Worm (Caenorhabditis elegans): Measurements from ENCODE around the gene T05B9.2.

ce11 chrII:11224045-11224481 lies 31.6 kb upstream of the T05B9.2 start:
- TF ChIP-seq nhr-11 (tag; optimal IDR thresholded peaks at IDR 0.05) = no peak
- peak; percentile 98 for TF ChIP-seq ama-1 (optimal IDR thresholded peaks at IDR 0.05)
- no peak for TF ChIP-seq unc-39 (tag; optimal IDR thresholded peaks at IDR 0.05)
- peak; percentile 74 for TF ChIP-seq aly-2 (tag; optimal IDR thresholded peaks at IDR 0.05)
- TF ChIP-seq mdl-1 (tag; optimal IDR thresholded peaks at IDR 0.05) = no peak
- TF ChIP-seq elt-2 (tag; optimal IDR thresholded peaks at IDR 0.05) = peak; percentile 64
- TF ChIP-seq fkh-10 (GFP tag; optimal IDR thresholded peaks at IDR 0.05) = no peak
